Worm (Caenorhabditis elegans) whole organism, L2 larva: Measurements from ENCODE around the gene mrps-7.

Experiments used
- C34F6.9 ChIP-seq: fragments of 150-350 bp; optimal IDR thresholded peaks from 2 replicates; lab custom pipeline; 2014; ENCODE audit warnings: missing biosample characterization, missing genetic modification characterization
- F13H6.1 ChIP-seq: sonication (generic microtip); optimal IDR thresholded peaks from 2 replicates; lab custom pipeline; 2016; ENCODE audit warnings: missing genetic modification characterization, missing compliant biosample characterization
- R02D3.7 ChIP-seq: fragments of 150-350 bp; optimal IDR thresholded peaks from 2 replicates; lab custom pipeline; 2014; ENCODE audit warnings: missing biosample characterization, missing genetic modification characterization
- Y55F3AM.14 ChIP-seq: fragments of 200-800 bp; sonication (Bioruptor generic); optimal IDR thresholded peaks from 2 replicates; lab custom pipeline; 2018; ENCODE audit warnings: mild to moderate bottlenecking, missing genetic modification characterization, missing compliant biosample characterization
- ZK546.5 ChIP-seq: sonication (generic microtip); optimal IDR thresholded peaks from 2 replicates; lab custom pipeline; 2017; ENCODE audit warnings: missing biosample characterization, missing genetic modification characterization
- alr-1 ChIP-seq: fragments of 150-350 bp; optimal IDR thresholded peaks from 2 replicates; lab custom pipeline; 2014; ENCODE audit warnings: missing biosample characterization, missing genetic modification characterization
- aly-2 ChIP-seq: fragments of 150-350 bp; optimal IDR thresholded peaks from 2 replicates; lab custom pipeline; 2014; ENCODE audit warnings: missing biosample characterization, missing genetic modification characterization
- ama-1 ChIP-seq: fragments of 150-350 bp; optimal IDR thresholded peaks from 2 replicates; lab custom pipeline; 2018; ENCODE audit warnings: inconsistent platforms
- blmp-1 ChIP-seq: sonication (generic microtip); optimal IDR thresholded peaks from 2 replicates; lab custom pipeline; 2017; ENCODE audit warnings: missing genetic modification characterization, mild to moderate bottlenecking, missing compliant biosample characterization, antibody characterized with exemption, moderate library complexity; ENCODE audit not compliant: insufficient read depth
- ceh-16 ChIP-seq: fragments of 150-350 bp; optimal IDR thresholded peaks from 2 replicates; lab custom pipeline; 2014; ENCODE audit warnings: missing biosample characterization, missing genetic modification characterization
- ceh-82 ChIP-seq: fragments of 150-350 bp; optimal IDR thresholded peaks from 2 replicates; lab custom pipeline; 2014; ENCODE audit warnings: missing biosample characterization, missing genetic modification characterization
- crh-2 ChIP-seq: sonication (generic microtip); optimal IDR thresholded peaks from 2 replicates; lab custom pipeline; 2017; ENCODE audit warnings: missing biosample characterization, missing genetic modification characterization
- dmd-4 ChIP-seq: sonication (generic microtip); optimal IDR thresholded peaks from 2 replicates; lab custom pipeline; 2017; ENCODE audit warnings: missing biosample characterization, missing genetic modification characterization
- egl-27 ChIP-seq: sonication (generic microtip); optimal IDR thresholded peaks from 3 replicates; lab custom pipeline; 2017; ENCODE audit warnings: missing biosample characterization, missing genetic modification reagents, missing genetic modification characterization
- fos-1 ChIP-seq: fragments of 150-350 bp; optimal IDR thresholded peaks from 2 replicates; lab custom pipeline; 2014; ENCODE audit warnings: missing biosample characterization, missing genetic modification characterization
- gmeb-1 ChIP-seq: fragments of 150-350 bp; optimal IDR thresholded peaks from 2 replicates; lab custom pipeline; 2014; ENCODE audit warnings: missing biosample characterization, missing genetic modification characterization
- lin-11 ChIP-seq: fragments of 150-350 bp; sonication (generic microtip); optimal IDR thresholded peaks from 2 replicates; lab custom pipeline; 2014; ENCODE audit warnings: missing biosample characterization, missing genetic modification characterization, inconsistent platforms, mixed read lengths
- lin-13 ChIP-seq: fragments of 150-350 bp; optimal IDR thresholded peaks from 2 replicates; lab custom pipeline; 2014; ENCODE audit warnings: missing biosample characterization, missing genetic modification reagents, missing genetic modification characterization
- lin-39 ChIP-seq: fragments of 150-350 bp; optimal IDR thresholded peaks from 2 replicates; lab custom pipeline; 2014; ENCODE audit warnings: missing biosample characterization, missing genetic modification reagents, missing genetic modification characterization
- lsy-2 ChIP-seq, 2 experiments: fragments of 150-350 bp in 1 of 2; sonication (generic microtip) in 1 of 2; optimal IDR thresholded peaks; 2 replicates each; lab custom pipeline; 2014 to 2017; ENCODE audit warnings: missing biosample characterization in 2 of 2, missing genetic modification characterization in 2 of 2
- mab-5 ChIP-seq: fragments of 150-350 bp; optimal IDR thresholded peaks from 2 replicates; lab custom pipeline; 2014; ENCODE audit warnings: missing biosample characterization, missing genetic modification characterization
- mbf-1 ChIP-seq: sonication (generic microtip); optimal IDR thresholded peaks from 2 replicates; lab custom pipeline; 2017; ENCODE audit warnings: missing biosample characterization, missing genetic modification characterization
- mdl-1 ChIP-seq, 2 experiments: fragments of 150-350 bp in 1 of 2; sonication (generic microtip) in 1 of 2; optimal IDR thresholded peaks; 2 replicates each; lab custom pipeline; 2017; ENCODE audit warnings: missing biosample characterization in 2 of 2, missing genetic modification characterization in 2 of 2
- nhr-10 ChIP-seq: sonication (generic microtip); optimal IDR thresholded peaks from 2 replicates; lab custom pipeline; 2017; ENCODE audit warnings: missing biosample characterization, missing genetic modification characterization
- nhr-11 ChIP-seq: fragments of 150-350 bp; optimal IDR thresholded peaks from 2 replicates; lab custom pipeline; 2014; ENCODE audit warnings: missing biosample characterization, missing genetic modification characterization
- nhr-129 ChIP-seq: fragments of 150-350 bp; optimal IDR thresholded peaks from 2 replicates; lab custom pipeline; 2014; ENCODE audit warnings: missing biosample characterization, missing genetic modification characterization
- nhr-21 ChIP-seq: fragments of 150-350 bp; optimal IDR thresholded peaks from 2 replicates; lab custom pipeline; 2014; ENCODE audit warnings: missing biosample characterization, missing genetic modification characterization
- nhr-23 ChIP-seq: fragments of 150-350 bp; optimal IDR thresholded peaks from 2 replicates; lab custom pipeline; 2014; ENCODE audit warnings: missing biosample characterization, missing genetic modification reagents, missing genetic modification characterization
- nhr-237 ChIP-seq: fragments of 150-350 bp; optimal IDR thresholded peaks from 2 replicates; lab custom pipeline; 2014; ENCODE audit warnings: missing biosample characterization, missing genetic modification characterization
- nhr-25 ChIP-seq: fragments of 150-350 bp; sonication (generic microtip); optimal IDR thresholded peaks from 3 replicates; lab custom pipeline; 2014; ENCODE audit warnings: missing biosample characterization, missing genetic modification characterization
- nhr-6 ChIP-seq: fragments of 150-350 bp; optimal IDR thresholded peaks from 2 replicates; lab custom pipeline; 2014; ENCODE audit warnings: missing biosample characterization, missing genetic modification characterization
- nhr-77 ChIP-seq: fragments of 150-350 bp; optimal IDR thresholded peaks from 2 replicates; lab custom pipeline; 2014; ENCODE audit warnings: missing biosample characterization, missing genetic modification characterization
- sem-4 ChIP-seq: fragments of 150-350 bp; optimal IDR thresholded peaks from 2 replicates; lab custom pipeline; 2014; ENCODE audit warnings: missing biosample characterization, missing genetic modification reagents, missing genetic modification characterization
- skn-1 ChIP-seq: sonication (generic microtip); optimal IDR thresholded peaks from 2 replicates; lab custom pipeline; 2017; ENCODE audit warnings: missing biosample characterization, missing genetic modification characterization
- sma-3 ChIP-seq: sonication (generic microtip); optimal IDR thresholded peaks from 2 replicates; lab custom pipeline; 2016; ENCODE audit warnings: missing genetic modification reagents, missing genetic modification characterization, missing compliant biosample characterization
- sma-9 ChIP-seq, 2 experiments: fragments of 150-350 bp in 1 of 2; sonication (generic microtip) in 1 of 2; optimal IDR thresholded peaks; 2 replicates each; lab custom pipeline; 2014 to 2016; ENCODE audit warnings: missing genetic modification characterization in 2 of 2, mild to moderate bottlenecking in 1 of 2, missing biosample characterization in 1 of 2, missing compliant biosample characterization in 1 of 2, missing genetic modification reagents in 1 of 2, moderate library complexity in 1 of 2
- snpc-4 ChIP-seq: fragments of 150-350 bp; optimal IDR thresholded peaks from 2 replicates; lab custom pipeline; 2014; ENCODE audit warnings: missing biosample characterization, missing genetic modification characterization
- unc-39 ChIP-seq: fragments of 150-350 bp; optimal IDR thresholded peaks from 2 replicates; lab custom pipeline; 2014; ENCODE audit warnings: missing biosample characterization, missing genetic modification characterization
- unc-55 ChIP-seq: fragments of 150-350 bp; sonication (generic microtip); optimal IDR thresholded peaks from 3 replicates; lab custom pipeline; 2014; ENCODE audit warnings: missing biosample characterization, missing genetic modification reagents, missing genetic modification characterization
- zag-1 ChIP-seq: fragments of 150-350 bp; optimal IDR thresholded peaks from 2 replicates; lab custom pipeline; 2014; ENCODE audit warnings: missing biosample characterization, missing genetic modification characterization
- ztf-1 ChIP-seq: fragments of 200-800 bp; sonication (Bioruptor generic); conservative IDR thresholded peaks from 2 replicates; pipeline ENCODE4 v1.3.6; 2022; ENCODE audit warnings: missing genetic modification characterization, missing compliant biosample characterization
- ztf-11 ChIP-seq: sonication (generic microtip); optimal IDR thresholded peaks from 2 replicates; lab custom pipeline; 2017; ENCODE audit warnings: missing biosample characterization, missing genetic modification characterization
- ztf-4 ChIP-seq: fragments of 150-350 bp; optimal IDR thresholded peaks from 2 replicates; lab custom pipeline; 2014; ENCODE audit warnings: missing biosample characterization, missing genetic modification characterization

The mrps-7 gene

DNA sequence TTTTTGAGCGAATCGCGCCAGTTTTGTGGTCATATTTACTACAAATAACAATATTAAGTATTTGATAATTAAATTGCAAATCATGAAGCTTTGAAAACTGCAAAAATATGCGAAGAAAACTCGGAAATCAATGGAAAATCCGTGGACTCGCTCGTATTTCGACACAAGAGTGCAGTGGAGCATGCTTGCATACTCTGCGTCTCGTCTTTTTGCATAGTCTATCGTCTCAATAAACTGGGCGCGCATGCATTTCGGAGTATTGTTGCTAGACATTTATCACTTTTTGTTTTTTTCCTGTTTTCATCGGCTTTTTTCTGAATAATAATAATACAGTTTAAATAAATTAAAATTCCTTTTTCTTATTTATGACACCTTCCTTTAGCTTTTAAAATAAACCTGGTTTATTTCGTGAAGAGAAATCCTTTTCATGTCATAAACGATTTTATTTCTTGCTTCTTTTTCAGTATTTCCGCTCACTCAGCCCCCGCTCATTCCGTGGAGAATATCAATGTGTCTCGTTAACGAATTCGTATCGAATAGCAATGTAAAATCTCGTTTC, at the start of gene mrps-7, which contains the start of gene Y57G11C.3:
Gene mrps-7 (minus strand): TSS at position 38 of the 559 bp plus-strand sequence.
Gene Y57G11C.3 (plus strand): TSS at position 509 of the 559 bp plus-strand sequence.
- TF ChIP-seq crh-2 (tag; lab: Kevin White, UChicago) = peak; percentile 94
- peak; percentile 96 for TF ChIP-seq R02D3.7 (tag; lab: Kevin White, UChicago)
- no peak for TF ChIP-seq nhr-11 (tag; lab: Kevin White, UChicago)
- TF ChIP-seq ztf-11 (tag; lab: Kevin White, UChicago) = peak; percentile 55
- peak; percentile 91 to 95 for TF ChIP-seq lsy-2 (tag; optimal IDR thresholded peaks at IDR 0.05; lab: Kevin White, UChicago)
- no peak for TF ChIP-seq aly-2
- TF ChIP-seq ztf-1 = no peak
- TF ChIP-seq alr-1 (tag; lab: Kevin White, UChicago) = no peak
- TF ChIP-seq gmeb-1 (tag; lab: Kevin White, UChicago) = peak; percentile 91
- peak; percentile 37 for TF ChIP-seq nhr-77 (tag; lab: Kevin White, UChicago)
- TF ChIP-seq unc-39 (tag; lab: Kevin White, UChicago) = no peak
- peak; percentile 91 for TF ChIP-seq lin-11 (tag; lab: Kevin White, UChicago)
- no peak for TF ChIP-seq nhr-237 (tag; lab: Kevin White, UChicago)
- TF ChIP-seq egl-27 (tag; lab: Kevin White, UChicago) = peak; percentile 86
- peak; percentile 47 for TF ChIP-seq nhr-10 (tag; lab: Kevin White, UChicago)
- peak; percentile 93 for TF ChIP-seq lin-13
- TF ChIP-seq sma-9 (GFP tag; optimal IDR thresholded peaks at IDR 0.05; lab: Kevin White, UChicago) = peak; percentile 89
- no peak for TF ChIP-seq sma-9 (tag; optimal IDR thresholded peaks at IDR 0.05; lab: Kevin White, UChicago)
- TF ChIP-seq unc-55 (GFP tag; lab: Kevin White, UChicago) = peak; percentile 99
- TF ChIP-seq snpc-4 = peak; percentile 83
- TF ChIP-seq Y55F3AM.14 (GFP tag; lab: Kevin White, UChicago) = peak; percentile 14
- TF ChIP-seq sma-3 (GFP tag; lab: Kevin White, UChicago) = peak; percentile 93
- no peak for TF ChIP-seq nhr-23 (tag; lab: Kevin White, UChicago)
- peak; percentile 79 for TF ChIP-seq ztf-4
- TF ChIP-seq F13H6.1 (tag; lab: Kevin White, UChicago) = peak; percentile 88
- peak; percentile 86 for TF ChIP-seq ceh-16 (tag; lab: Kevin White, UChicago)
- peak; percentile 73 for TF ChIP-seq zag-1
- TF ChIP-seq ZK546.5 (tag; lab: Kevin White, UChicago) = no peak
- peak; percentile 97 for TF ChIP-seq C34F6.9 (tag; lab: Kevin White, UChicago)
- peak; percentile 91 for TF ChIP-seq mab-5
- TF ChIP-seq nhr-21 = peak; percentile 93
- peak; percentile 95 for TF ChIP-seq nhr-129 (tag; lab: Kevin White, UChicago)
- peak; percentile 72 for TF ChIP-seq ama-1 (lab: Kevin White, UChicago)
- no peak for TF ChIP-seq dmd-4
- TF ChIP-seq skn-1 = no peak
- TF ChIP-seq nhr-25 = peak; percentile 92
- TF ChIP-seq fos-1 = peak; percentile 68
- peak; percentile 90 for TF ChIP-seq nhr-6 (tag; lab: Kevin White, UChicago)
- TF ChIP-seq lin-39 = peak; percentile 82
- no peak for TF ChIP-seq mbf-1
- peak; percentile 71 for TF ChIP-seq sem-4
- peak; percentile 70 to 78 for TF ChIP-seq mdl-1 (tag; optimal IDR thresholded peaks at IDR 0.05; lab: Kevin White, UChicago)
- peak; percentile 63 for TF ChIP-seq ceh-82 (tag; lab: Kevin White, UChicago)
- peak; percentile 70 for TF ChIP-seq blmp-1 (tag; lab: Kevin White, UChicago)

DNA sequence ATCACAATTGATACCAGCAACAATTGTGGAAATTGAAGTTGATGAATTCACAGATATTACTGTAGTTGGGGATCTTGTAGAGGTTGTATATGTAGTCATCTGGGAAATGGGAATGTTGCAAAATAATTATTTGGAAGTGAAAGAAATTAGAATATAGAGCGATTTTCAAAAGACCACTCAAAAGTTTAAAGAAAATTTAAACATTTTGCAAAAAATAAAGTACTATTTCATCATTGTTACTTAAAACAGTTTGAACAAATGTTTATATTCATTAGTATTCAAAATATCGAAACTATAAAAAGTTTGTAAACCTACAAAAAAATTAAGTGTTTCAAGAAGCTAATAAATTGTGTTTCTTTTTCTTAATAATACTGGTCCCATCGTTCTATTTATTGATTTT, 48.8 kb upstream of the mrps-7 start, which contains the start of gene Y57G11C.46:
Gene Y57G11C.46 (minus strand): TSS at position 101 of the 400 bp plus-strand sequence.
- TF ChIP-seq aly-2 (no peak), crh-2 (tag; lab: Kevin White, UChicago) (no peak), snpc-4 (no peak), lsy-2 (tag; optimal IDR thresholded peaks at IDR 0.05; lab: Kevin White, UChicago) (no peak), nhr-21 (no peak), fos-1 (no peak), F13H6.1 (tag; lab: Kevin White, UChicago) (no peak), unc-55 (GFP tag; lab: Kevin White, UChicago) (no peak), nhr-25 (no peak)
